Worm (Caenorhabditis elegans) whole organism, L3 larva: ENCODE data around the gene catp-3.

Experiments
- R02D3.7 ChIP-seq: fragments of 150-350 bp; optimal IDR thresholded peaks from 2 replicates; lab custom pipeline; 2014; ENCODE audit warnings: missing biosample characterization, missing genetic modification characterization
- ama-1 ChIP-seq: fragments of 150-350 bp; optimal IDR thresholded peaks from 2 replicates; lab custom pipeline; 2018
- ceh-16 ChIP-seq: sonication (generic microtip); optimal IDR thresholded peaks from 2 replicates; lab custom pipeline; 2017; ENCODE audit warnings: missing biosample characterization, missing genetic modification characterization
- ceh-82 ChIP-seq: fragments of 150-350 bp; optimal IDR thresholded peaks from 2 replicates; lab custom pipeline; 2014; ENCODE audit warnings: missing biosample characterization, missing genetic modification characterization
- daf-12 ChIP-seq: fragments of 150-350 bp; optimal IDR thresholded peaks from 2 replicates; lab custom pipeline; 2014; ENCODE audit warnings: missing biosample characterization, missing genetic modification reagents, missing genetic modification characterization
- egl-5 ChIP-seq: fragments of 150-350 bp; optimal IDR thresholded peaks from 2 replicates; lab custom pipeline; 2017; ENCODE audit warnings: missing biosample characterization, missing genetic modification reagents, missing genetic modification characterization, inconsistent platforms
- elt-1 ChIP-seq: fragments of 150-350 bp; optimal IDR thresholded peaks from 2 replicates; lab custom pipeline; 2014; ENCODE audit warnings: missing biosample characterization, missing genetic modification characterization
- elt-2 ChIP-seq: sonication (generic microtip); optimal IDR thresholded peaks from 2 replicates; lab custom pipeline; 2016; ENCODE audit warnings: missing genetic modification reagents, mild to moderate bottlenecking, missing genetic modification characterization, missing compliant biosample characterization
- fkh-10 ChIP-seq: sonication (generic microtip); optimal IDR thresholded peaks from 2 replicates; lab custom pipeline; 2017; ENCODE audit warnings: missing biosample characterization, missing genetic modification reagents, missing genetic modification characterization
- hmg-11 ChIP-seq: sonication (generic microtip); optimal IDR thresholded peaks from 2 replicates; lab custom pipeline; 2016; ENCODE audit warnings: missing genetic modification characterization, missing compliant biosample characterization
- jun-1 ChIP-seq: fragments of 150-350 bp; optimal IDR thresholded peaks from 2 replicates; lab custom pipeline; 2014; ENCODE audit warnings: missing biosample characterization, missing genetic modification reagents, missing genetic modification characterization
- lin-15B ChIP-seq: fragments of 150-350 bp; optimal IDR thresholded peaks from 2 replicates; lab custom pipeline; 2014; ENCODE audit warnings: missing biosample characterization, missing genetic modification characterization
- lin-39 ChIP-seq: fragments of 150-350 bp; optimal IDR thresholded peaks from 2 replicates; lab custom pipeline; 2018; ENCODE audit warnings: missing biosample characterization, missing genetic modification reagents, missing genetic modification characterization
- lsy-12 ChIP-seq: sonication (generic microtip); optimal IDR thresholded peaks from 2 replicates; lab custom pipeline; 2016; ENCODE audit warnings: mild to moderate bottlenecking, missing genetic modification characterization, missing compliant biosample characterization
- mdl-1 ChIP-seq: fragments of 150-350 bp; optimal IDR thresholded peaks from 2 replicates; lab custom pipeline; 2014; ENCODE audit warnings: missing biosample characterization, missing genetic modification characterization
- mml-1 ChIP-seq: fragments of 150-350 bp; sonication (generic microtip); optimal IDR thresholded peaks from 3 replicates; lab custom pipeline; 2014; ENCODE audit warnings: missing biosample characterization, missing genetic modification characterization
- nfya-1 ChIP-seq: sonication (generic microtip); optimal IDR thresholded peaks from 2 replicates; lab custom pipeline; 2017; ENCODE audit warnings: missing genetic modification characterization, mild to moderate bottlenecking, missing compliant biosample characterization, antibody characterized with exemption, moderate library complexity; ENCODE audit not compliant: insufficient read depth
- nhr-11 ChIP-seq: fragments of 150-350 bp; optimal IDR thresholded peaks from 2 replicates; lab custom pipeline; 2014; ENCODE audit warnings: missing biosample characterization, missing genetic modification characterization
- nhr-12 ChIP-seq: fragments of 150-350 bp; optimal IDR thresholded peaks from 2 replicates; lab custom pipeline; 2014; ENCODE audit warnings: missing biosample characterization, missing genetic modification characterization
- nhr-23 ChIP-seq: fragments of 150-350 bp; optimal IDR thresholded peaks from 2 replicates; lab custom pipeline; 2014; ENCODE audit warnings: missing biosample characterization, missing genetic modification reagents, missing genetic modification characterization
- nhr-237 ChIP-seq: fragments of 150-350 bp; optimal IDR thresholded peaks from 2 replicates; lab custom pipeline; 2014; ENCODE audit warnings: missing biosample characterization, missing genetic modification characterization
- nhr-25 ChIP-seq: sonication (generic microtip); optimal IDR thresholded peaks from 2 replicates; lab custom pipeline; 2017; ENCODE audit warnings: missing biosample characterization, missing genetic modification characterization
- nhr-28 ChIP-seq: fragments of 150-350 bp; optimal IDR thresholded peaks from 2 replicates; lab custom pipeline; 2014; ENCODE audit warnings: missing biosample characterization, missing genetic modification characterization
- nhr-43 ChIP-seq: sonication (generic microtip); optimal IDR thresholded peaks from 2 replicates; lab custom pipeline; 2016; ENCODE audit warnings: mild to moderate bottlenecking, missing genetic modification characterization, missing compliant biosample characterization; ENCODE audit not compliant: poor library complexity, severe bottlenecking
- nhr-77 ChIP-seq: fragments of 150-350 bp; optimal IDR thresholded peaks from 2 replicates; lab custom pipeline; 2014; ENCODE audit warnings: missing biosample characterization, missing genetic modification characterization
- pha-4 ChIP-seq: fragments of 150-350 bp; optimal IDR thresholded peaks from 2 replicates; lab custom pipeline; 2014; ENCODE audit warnings: missing biosample characterization, missing genetic modification reagents, missing genetic modification characterization
- pqm-1 ChIP-seq: fragments of 150-350 bp; optimal IDR thresholded peaks from 2 replicates; lab custom pipeline; 2017; ENCODE audit warnings: missing biosample characterization, missing genetic modification characterization, inconsistent platforms
- sea-2 ChIP-seq: fragments of 150-350 bp; sonication (generic microtip); optimal IDR thresholded peaks from 4 replicates; lab custom pipeline; 2014; ENCODE audit warnings: missing biosample characterization, missing genetic modification reagents, missing genetic modification characterization
- skn-1 ChIP-seq: fragments of 150-350 bp; optimal IDR thresholded peaks from 2 replicates; lab custom pipeline; 2014; ENCODE audit warnings: missing biosample characterization, missing genetic modification characterization
- unc-39 ChIP-seq: sonication (generic microtip); optimal IDR thresholded peaks from 4 replicates; lab custom pipeline; 2017; ENCODE audit warnings: missing biosample characterization, missing genetic modification characterization
- unc-62 ChIP-seq: fragments of 150-350 bp; sonication (generic microtip); optimal IDR thresholded peaks from 4 replicates; lab custom pipeline; 2014; ENCODE audit warnings: missing biosample characterization, missing genetic modification reagents, missing genetic modification characterization
- zag-1 ChIP-seq: fragments of 150-350 bp; optimal IDR thresholded peaks from 2 replicates; lab custom pipeline; 2014; ENCODE audit warnings: missing biosample characterization, missing genetic modification characterization
- ztf-11 ChIP-seq: fragments of 150-350 bp; optimal IDR thresholded peaks from 2 replicates; lab custom pipeline; 2014; ENCODE audit warnings: missing biosample characterization, missing genetic modification characterization
- ztf-4 ChIP-seq: fragments of 150-350 bp; optimal IDR thresholded peaks from 2 replicates; lab custom pipeline; 2014; ENCODE audit warnings: missing biosample characterization, missing genetic modification characterization

The catp-3 gene

ce11 chrV:8050811-8051210 lies 25.0 kb upstream of the catp-3 start, which contains the start of gene col-43:
Gene col-43 (minus strand): TSS chrV:8050911.
- TF ChIP-seq pqm-1 (no peak), nhr-43 (no peak), nhr-25 (tag; lab: Kevin White, UChicago) (no peak), elt-1 (tag; lab: Kevin White, UChicago) (no peak), ceh-82 (no peak), unc-39 (tag; lab: Kevin White, UChicago) (no peak), ztf-4 (tag; lab: Kevin White, UChicago) (no peak), ztf-11 (tag; lab: Kevin White, UChicago) (no peak), nfya-1 (no peak), daf-12 (tag; lab: Kevin White, UChicago) (no peak), nhr-28 (tag; lab: Kevin White, UChicago) (no peak), ama-1 (lab: Kevin White, UChicago) (no peak), lsy-12 (no peak), unc-62 (GFP tag; lab: Kevin White, UChicago) (no peak), skn-1 (tag; lab: Kevin White, UChicago) (no peak), nhr-23 (tag; lab: Kevin White, UChicago) (no peak), R02D3.7 (tag; lab: Kevin White, UChicago) (no peak), elt-2 (tag; lab: Kevin White, UChicago) (no peak), mdl-1 (tag; lab: Kevin White, UChicago) (no peak), sea-2 (GFP tag; lab: Kevin White, UChicago) (no peak)

ce11 chrV:8051851-8052250 lies 24.0 kb upstream of the catp-3 start, which contains the start of gene sth-1:
Gene sth-1 (plus strand): TSS chrV:8052151.
- TF ChIP-seq mml-1 (tag; lab: Kevin White, UChicago) (no peak), pha-4 (tag; lab: Kevin White, UChicago) (no peak), fkh-10 (GFP tag; lab: Kevin White, UChicago) (no peak), daf-12 (tag; lab: Kevin White, UChicago) (no peak), lin-15B (no peak), ceh-16 (tag; lab: Kevin White, UChicago) (no peak), R02D3.7 (tag; lab: Kevin White, UChicago) (no peak), ztf-11 (tag; lab: Kevin White, UChicago) (no peak), mdl-1 (tag; lab: Kevin White, UChicago) (no peak), nhr-11 (tag; lab: Kevin White, UChicago) (no peak), ama-1 (lab: Kevin White, UChicago) (no peak), jun-1 (no peak), nhr-25 (tag; lab: Kevin White, UChicago) (no peak)

- TF ChIP-seq R02D3.7 (tag; lab: Kevin White, UChicago) (no peak), lin-39 (tag; lab: Kevin White, UChicago) (no peak), nhr-23 (tag; lab: Kevin White, UChicago) (no peak), unc-39 (tag; lab: Kevin White, UChicago) (no peak), egl-5 (tag; lab: Kevin White, UChicago) (no peak), nhr-237 (tag; lab: Kevin White, UChicago) (no peak), ceh-16 (tag; lab: Kevin White, UChicago) (no peak), nhr-43 (no peak), zag-1 (no peak), pha-4 (tag; lab: Kevin White, UChicago) (no peak), nhr-77 (tag; lab: Kevin White, UChicago) (no peak), nhr-11 (tag; lab: Kevin White, UChicago) (no peak), ceh-82 (no peak), nfya-1 (no peak), elt-2 (tag; lab: Kevin White, UChicago) (no peak), nhr-12 (tag; lab: Kevin White, UChicago) (no peak), mdl-1 (tag; lab: Kevin White, UChicago) (no peak), ama-1 (lab: Kevin White, UChicago) (no peak), hmg-11 (tag; lab: Kevin White, UChicago) (no peak)
- TF ChIP-seq, all 47 proteins: peak for 0
These were observed 21.7 kb upstream of the catp-3 start, which contains the start of gene ZC513.2 for ce11 chrV:8054130-8054529. Gene ZC513.2 (plus strand): TSS chrV:8054430.

ce11 chrV:8055170-8055569 lies 20.6 kb upstream of the catp-3 start:
- TF ChIP-seq mdl-1 (tag; lab: Kevin White, UChicago) (no peak), lsy-12 (no peak)
- TF ChIP-seq, all 47 proteins: peak for 0
